Worm (Caenorhabditis elegans) whole organism, late embryonic: ENCODE measurements around the gene T04C10.3.
A peak's percentile ranks its signal among the peaks of the same experiment; 100 is the strongest.

ENCODE experiments used
- ama-1 ChIP-seq: fragments of 150-350 bp; optimal IDR thresholded peaks from 2 replicates; lab custom pipeline; 2014
- ceh-31 ChIP-seq: sonication (generic microtip); optimal IDR thresholded peaks from 2 replicates; lab custom pipeline; 2016; ENCODE audit warnings: missing genetic modification characterization, missing compliant biosample characterization
- ceh-9 ChIP-seq: sonication (generic microtip); optimal IDR thresholded peaks from 2 replicates; lab custom pipeline; 2016; ENCODE audit warnings: mild to moderate bottlenecking, missing genetic modification characterization, inconsistent platforms, missing compliant biosample characterization
- elt-2 ChIP-seq: sonication (generic microtip); optimal IDR thresholded peaks from 2 replicates; lab custom pipeline; 2016; ENCODE audit warnings: missing genetic modification reagents, missing genetic modification characterization, missing compliant biosample characterization
- hlh-8 ChIP-seq: sonication (generic microtip); optimal IDR thresholded peaks from 2 replicates; lab custom pipeline; 2016; ENCODE audit warnings: missing genotype, missing genetic modification characterization, missing compliant biosample characterization
- pha-4 ChIP-seq: fragments of 150-350 bp; optimal IDR thresholded peaks from 2 replicates; lab custom pipeline; 2018; ENCODE audit warnings: missing biosample characterization, missing genetic modification reagents, missing genetic modification characterization
- pqm-1 ChIP-seq: sonication (generic microtip); optimal IDR thresholded peaks from 2 replicates; lab custom pipeline; 2016; ENCODE audit warnings: missing genetic modification characterization, missing compliant biosample characterization
- rnt-1 ChIP-seq: sonication (generic microtip); optimal IDR thresholded peaks from 2 replicates; lab custom pipeline; 2016; ENCODE audit warnings: missing genetic modification characterization, missing compliant biosample characterization
- sox-4 ChIP-seq: sonication (generic microtip); optimal IDR thresholded peaks from 2 replicates; lab custom pipeline; 2017; ENCODE audit warnings: mild to moderate bottlenecking, missing genetic modification characterization, inconsistent platforms, missing compliant biosample characterization
- unc-42 ChIP-seq: sonication (generic microtip); optimal IDR thresholded peaks from 2 replicates; lab custom pipeline; 2016; ENCODE audit warnings: missing genotype, missing genetic modification characterization, missing compliant biosample characterization
- unc-86 ChIP-seq: sonication (generic microtip); optimal IDR thresholded peaks from 2 replicates; lab custom pipeline; 2016; ENCODE audit warnings: missing genetic modification characterization, missing compliant biosample characterization

ce11 chrX:14813398-14813797 is 1.2 kb downstream of the T04C10.3 start:
- TF ChIP-seq ceh-9 (tag; lab: Kevin White, UChicago): no peak
- TF ChIP-seq ama-1 (lab: Kevin White, UChicago): no peak
- no peak for TF ChIP-seq pqm-1
- peak; percentile 30 for TF ChIP-seq unc-42
- TF ChIP-seq pha-4: no peak
- TF ChIP-seq rnt-1 (tag; lab: Kevin White, UChicago): no peak
- no peak for TF ChIP-seq sox-4 (tag; lab: Kevin White, UChicago)
- no peak for TF ChIP-seq hlh-8 (tag; lab: Kevin White, UChicago)
- peak; percentile 22 for TF ChIP-seq ceh-31 (tag; lab: Kevin White, UChicago)
- TF ChIP-seq elt-2 (tag; lab: Kevin White, UChicago): no peak
- no peak for TF ChIP-seq unc-86 (tag; lab: Kevin White, UChicago)
